Fruit fly (Drosophila melanogaster) Kc167 (cell line): ENCODE data around the gene CG32313.

Source experiments
- Sin3A ChIP-seq: fragments of >200 bp; optimal IDR thresholded peaks from 2 replicates; lab custom pipeline; 2018; ENCODE audit warnings: missing external identifiers
- h ChIP-seq: fragments of >200 bp; optimal IDR thresholded peaks from 3 replicates; lab custom pipeline; 2018; ENCODE audit warnings: missing external identifiers
- insv ChIP-seq: fragments of >200 bp; optimal IDR thresholded peaks from 3 replicates; lab custom pipeline; 2018; ENCODE audit warnings: missing external identifiers
- psq ChIP-seq: fragments of >200 bp; optimal IDR thresholded peaks from 2 replicates; lab custom pipeline; 2017; ENCODE audit warnings: missing external identifiers
- ttk ChIP-seq: sonication (Bioruptor generic); optimal IDR thresholded peaks from 2 replicates; lab custom pipeline; 2017; ENCODE audit warnings: missing external identifiers

- TF ChIP-seq insv (no peak), ttk (lab: Kevin White, UChicago) (no peak), h (lab: Kevin White, UChicago) (no peak), psq (lab: Kevin White, UChicago) (no peak), Sin3A (lab: Kevin White, UChicago) (no peak)
These were observed 14.4 kb downstream of the CG32313 start, which contains the start of gene Ir62a for dm6 chr3L:1531159-1531558.
